Worm (Caenorhabditis elegans): ENCODE data around the gene uaf-1.

ce11 chrIII:1034853-1035252, 41.5 kb downstream of the uaf-1 start:
- TF ChIP-seq snpc-4 (tag; optimal IDR thresholded peaks at IDR 0.05), result no peak
- TF ChIP-seq hmg-1.1 (GFP tag; IDR thresholded peaks at IDR 0.05), result no peak
- no peak for TF ChIP-seq lin-29 (GFP tag; IDR thresholded peaks at IDR 0.05)
- no peak for TF ChIP-seq ceh-28 (tag; optimal IDR thresholded peaks at IDR 0.05)
- TF ChIP-seq F44E2.7 (GFP tag; IDR thresholded peaks at IDR 0.05), result no peak
- no peak for TF ChIP-seq set-16 (GFP tag; IDR thresholded peaks at IDR 0.05)
- no peak for TF ChIP-seq saeg-2 (GFP tag; IDR thresholded peaks at IDR 0.05)
- TF ChIP-seq egl-27 (tag; optimal IDR thresholded peaks at IDR 0.05), result no peak
- no peak for TF ChIP-seq nhr-237 (tag; optimal IDR thresholded peaks at IDR 0.05)
- TF ChIP-seq vab-7 (GFP tag; IDR thresholded peaks at IDR 0.05), result no peak
- TF ChIP-seq nhr-11 (tag; optimal IDR thresholded peaks at IDR 0.05), result no peak
- no peak for TF ChIP-seq aly-2 (tag; optimal IDR thresholded peaks at IDR 0.05)
- no peak for TF ChIP-seq lin-13 (GFP tag; optimal IDR thresholded peaks at IDR 0.05)
- TF ChIP-seq aha-1 (tag), result no peak

All from whole organism, L4 larva.